Fruit fly (Drosophila melanogaster): ENCODE results near the gene unc-45.

DNA sequence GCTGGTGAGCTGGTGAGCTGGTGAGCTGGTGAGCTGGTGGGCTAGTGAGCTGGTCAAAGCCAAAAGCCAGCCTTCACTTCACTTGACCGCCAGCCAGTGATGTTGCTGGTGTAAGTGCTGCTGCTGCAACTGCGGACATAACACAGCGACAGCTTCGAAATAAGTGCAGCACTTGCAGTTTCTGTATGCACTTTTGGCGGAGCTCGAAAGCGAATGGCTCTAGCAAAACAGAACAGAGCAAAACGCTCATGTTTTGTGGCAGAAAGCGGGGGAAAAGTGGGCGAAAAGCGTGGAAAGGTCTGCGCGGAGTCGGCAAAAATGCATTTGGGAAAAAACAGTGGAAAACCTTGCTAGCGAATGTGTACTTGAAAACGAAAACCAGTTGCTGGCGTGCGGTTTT lies 38.5 kb upstream of the unc-45 start:
- no peak for TF ChIP-seq CG10348 (GFP tag; IDR thresholded peaks at IDR 0.05)
- no peak for TF ChIP-seq CG8301 (tag; optimal IDR thresholded peaks at IDR 0.05)
- TF ChIP-seq CG17806 (tag; optimal IDR thresholded peaks at IDR 0.05), result no peak
- no peak for TF ChIP-seq Snoo (tag; optimal IDR thresholded peaks at IDR 0.05)
- TF ChIP-seq Pif1A (GFP tag; optimal IDR thresholded peaks at IDR 0.05), result no peak
- TF ChIP-seq D1 (tag; optimal IDR thresholded peaks at IDR 0.05), result no peak
- no peak for TF ChIP-seq CG32121 (GFP tag; IDR thresholded peaks at IDR 0.05)
- no peak for TF ChIP-seq Pif1B (GFP tag; optimal IDR thresholded peaks at IDR 0.05)
- no peak for TF ChIP-seq CG34367 (tag; optimal IDR thresholded peaks at IDR 0.05)
- TF ChIP-seq CG13204 (GFP tag; optimal IDR thresholded peaks at IDR 0.05), result no peak
- no peak for TF ChIP-seq CG8159 (tag; optimal IDR thresholded peaks at IDR 0.05)

Data from whole organism, pupa.